Worm (Caenorhabditis elegans) whole organism, midembryonic: ENCODE data around the gene gst-42.

Experiments used
- T22C8.4 ChIP-seq: fragments of 200-800 bp; sonication (Bioruptor generic); IDR thresholded peaks from 2 replicates; pipeline ENCODE4 v1.3.6; 2022; ENCODE audit warnings: missing genetic modification characterization, missing compliant biosample characterization
- cog-1 ChIP-seq: sonication (generic microtip); optimal IDR thresholded peaks from 2 replicates; lab custom pipeline; 2016; ENCODE audit warnings: missing genetic modification characterization, missing compliant biosample characterization
- flt-1 ChIP-seq: fragments of 200-800 bp; sonication (Bioruptor generic); IDR thresholded peaks from 2 replicates; pipeline ENCODE4 v1.3.6; 2022; ENCODE audit warnings: missing genetic modification characterization, missing compliant biosample characterization
- med-1 ChIP-seq: sonication (generic microtip); optimal IDR thresholded peaks from 2 replicates; lab custom pipeline; 2017; ENCODE audit warnings: missing genetic modification characterization, mild to moderate bottlenecking, missing compliant biosample characterization, antibody characterized with exemption, missing genetic modification reagents; ENCODE audit not compliant: insufficient read depth
- ztf-23 ChIP-seq: fragments of 200-800 bp; sonication (Bioruptor generic); IDR thresholded peaks from 2 replicates; pipeline ENCODE4 v1.3.6; 2022; ENCODE audit warnings: missing genetic modification reagents, missing genetic modification characterization, missing compliant biosample characterization
- ztf-29 ChIP-seq: fragments of 200-800 bp; sonication (Bioruptor generic); IDR thresholded peaks from 2 replicates; pipeline ENCODE4 v1.3.6; 2022; ENCODE audit warnings: missing genetic modification reagents, missing genetic modification characterization, missing compliant biosample characterization

- TF ChIP-seq cog-1 (no peak), T22C8.4 (GFP tag; lab: Robert Waterston, UW) (no peak), ztf-29 (no peak), flt-1 (GFP tag; lab: Robert Waterston, UW) (no peak), ztf-23 (GFP tag; lab: Robert Waterston, UW) (no peak), med-1 (GFP tag; lab: Kevin White, UChicago) (no peak)
Observed at ce11 chrX:11718751-11719150, 9.0 kb downstream of the gst-42 start.
